Worm (Caenorhabditis elegans) whole organism, L4 larva: ENCODE measurements around the gene D1025.10.
A peak's percentile ranks its signal among the peaks of the same experiment; 100 is the strongest.

Source experiments
- F10B5.3 ChIP-seq: sonication (generic microtip); optimal IDR thresholded peaks from 2 replicates; lab custom pipeline; 2016; ENCODE audit warnings: mild to moderate bottlenecking, missing genetic modification characterization, missing compliant biosample characterization
- aha-1 ChIP-seq: fragments of 150-350 bp; peaks from one replicate; lab custom pipeline; 2014; ENCODE audit warnings: missing biosample characterization, missing genetic modification characterization
- ama-1 ChIP-seq: fragments of 150-350 bp; optimal IDR thresholded peaks from 2 replicates; lab custom pipeline; 2014; ENCODE audit warnings: inconsistent platforms, mixed read lengths
- attf-4 ChIP-seq: sonication (generic microtip); optimal IDR thresholded peaks from 3 replicates; lab custom pipeline; 2017; ENCODE audit warnings: missing biosample characterization, missing genetic modification characterization
- ceh-82 ChIP-seq: sonication (generic microtip); optimal IDR thresholded peaks from 2 replicates; lab custom pipeline; 2017; ENCODE audit warnings: missing biosample characterization, missing genetic modification characterization
- ctbp-1 ChIP-seq: fragments of 200-800 bp; sonication (Bioruptor generic); IDR thresholded peaks from 2 replicates; pipeline ENCODE4 v1.3.6; 2022; ENCODE audit warnings: missing genetic modification reagents, missing genetic modification characterization, missing compliant biosample characterization
- daf-12 ChIP-seq: fragments of 150-350 bp; optimal IDR thresholded peaks from 2 replicates; lab custom pipeline; 2014; ENCODE audit warnings: missing biosample characterization, missing genetic modification reagents, missing genetic modification characterization
- daf-16 ChIP-seq, 3 experiments: sonication (generic microtip); optimal IDR thresholded peaks; 2 replicates each; lab custom pipeline; 2016 to 2017; ENCODE audit warnings: missing genetic modification characterization in 3 of 3, missing genetic modification reagents in 3 of 3, mild to moderate bottlenecking in 2 of 3, missing compliant biosample characterization in 2 of 3, missing biosample characterization in 1 of 3, moderate library complexity in 1 of 3
- daf-8 ChIP-seq: fragments of 200-800 bp; sonication (Bioruptor generic); IDR thresholded peaks from 2 replicates; pipeline ENCODE4 v1.3.6; 2022; ENCODE audit warnings: missing genetic modification characterization, missing compliant biosample characterization
- dmd-6 ChIP-seq: fragments of 200-800 bp; sonication (Bioruptor generic); IDR thresholded peaks from 2 replicates; pipeline ENCODE4 v1.3.6; 2022; ENCODE audit warnings: missing genetic modification reagents, missing genetic modification characterization, missing compliant biosample characterization
- duxl-1 ChIP-seq: sonication (generic microtip); optimal IDR thresholded peaks from 2 replicates; lab custom pipeline; 2016; ENCODE audit warnings: mild to moderate bottlenecking, missing genetic modification characterization, moderate library complexity, missing compliant biosample characterization; ENCODE audit not compliant: poor library complexity
- dve-1 ChIP-seq: sonication (generic microtip); optimal IDR thresholded peaks from 2 replicates; lab custom pipeline; 2017; ENCODE audit warnings: antibody characterized with exemption, mild to moderate bottlenecking, missing genetic modification characterization, missing compliant biosample characterization; ENCODE audit not compliant: insufficient read depth
- hif-1 ChIP-seq, 2 experiments: sonication (generic microtip); optimal IDR thresholded peaks; 2 replicates each; lab custom pipeline; 2016 to 2017; ENCODE audit warnings: missing compliant biosample characterization in 2 of 2, missing genetic modification characterization in 2 of 2, missing genetic modification reagents in 2 of 2, missing genotype in 2 of 2, mild to moderate bottlenecking in 1 of 2
- hlh-11 ChIP-seq: fragments of 200-800 bp; sonication (Bioruptor generic); optimal IDR thresholded peaks from 2 replicates; lab custom pipeline; 2018; ENCODE audit warnings: mild to moderate bottlenecking, missing genetic modification characterization, missing compliant biosample characterization
- hlh-30 ChIP-seq: sonication (generic microtip); optimal IDR thresholded peaks from 2 replicates; lab custom pipeline; 2017; ENCODE audit warnings: antibody characterized with exemption, mild to moderate bottlenecking, missing genetic modification characterization, missing compliant biosample characterization; ENCODE audit not compliant: insufficient read depth
- hmg-1.1 ChIP-seq: fragments of 200-800 bp; sonication (Bioruptor generic); IDR thresholded peaks from 2 replicates; pipeline ENCODE4 v1.3.6; 2022; ENCODE audit warnings: missing genetic modification reagents, missing genetic modification characterization, missing compliant biosample characterization
- jun-1 ChIP-seq: fragments of 150-350 bp; optimal IDR thresholded peaks from 2 replicates; lab custom pipeline; 2014; ENCODE audit warnings: missing biosample characterization, missing genetic modification reagents, missing genetic modification characterization
- lin-15B ChIP-seq: fragments of 150-350 bp; sonication (generic microtip); optimal IDR thresholded peaks from 3 replicates; lab custom pipeline; 2014; ENCODE audit warnings: missing biosample characterization, missing genetic modification characterization
- lin-29 ChIP-seq: fragments of 200-800 bp; sonication (Bioruptor generic); IDR thresholded peaks from 2 replicates; pipeline ENCODE4 v1.3.6; 2022; ENCODE audit warnings: missing genetic modification reagents, missing genetic modification characterization, missing compliant biosample characterization
- lin-38 ChIP-seq: fragments of 200-800 bp; sonication (Bioruptor generic); IDR thresholded peaks from 2 replicates; pipeline ENCODE4 v1.3.6; 2022; ENCODE audit warnings: missing genetic modification reagents, missing genetic modification characterization, missing compliant biosample characterization
- madf-5 ChIP-seq, 2 experiments: fragments of 200-800 bp; sonication (Bioruptor generic); IDR thresholded peaks; 2 replicates each; pipeline ENCODE4 v1.3.6; 2022; ENCODE audit warnings: missing compliant biosample characterization in 2 of 2, missing genetic modification characterization in 2 of 2
- mdl-1 ChIP-seq, 2 experiments: fragments of 150-350 bp in 1 of 2; sonication (generic microtip) in 1 of 2; optimal IDR thresholded peaks; 2 replicates each; lab custom pipeline; 2014 to 2017; ENCODE audit warnings: missing biosample characterization in 2 of 2, missing genetic modification characterization in 2 of 2
- mes-2 ChIP-seq: sonication (generic microtip); optimal IDR thresholded peaks from 2 replicates; lab custom pipeline; 2016; ENCODE audit warnings: missing genotype, mild to moderate bottlenecking, missing genetic modification characterization, missing compliant biosample characterization; ENCODE audit not compliant: poor library complexity, severe bottlenecking
- mxl-2 ChIP-seq: fragments of 200-800 bp; sonication (Bioruptor generic); conservative IDR thresholded peaks from 2 replicates; pipeline ENCODE4 v1.3.6; 2022; ENCODE audit warnings: missing genetic modification reagents, missing genetic modification characterization, missing compliant biosample characterization
- mxl-3 ChIP-seq: fragments of 200-800 bp; sonication (Bioruptor generic); optimal IDR thresholded peaks from 2 replicates; lab custom pipeline; 2018; ENCODE audit warnings: mild to moderate bottlenecking, missing genetic modification characterization, missing compliant biosample characterization
- nhr-10 ChIP-seq: fragments of 150-350 bp; optimal IDR thresholded peaks from 2 replicates; lab custom pipeline; 2014; ENCODE audit warnings: missing biosample characterization, missing genetic modification characterization
- nhr-11 ChIP-seq: fragments of 150-350 bp; optimal IDR thresholded peaks from 2 replicates; lab custom pipeline; 2014; ENCODE audit warnings: missing biosample characterization, missing genetic modification characterization
- nhr-237 ChIP-seq: sonication (generic microtip); optimal IDR thresholded peaks from 2 replicates; lab custom pipeline; 2017; ENCODE audit warnings: missing biosample characterization, missing genetic modification characterization
- nhr-25 ChIP-seq: sonication (generic microtip); optimal IDR thresholded peaks from 2 replicates; lab custom pipeline; 2017; ENCODE audit warnings: missing genetic modification characterization, mild to moderate bottlenecking, missing compliant biosample characterization, antibody characterized with exemption, moderate library complexity, borderline replicate concordance; ENCODE audit not compliant: insufficient read depth
- nhr-28 ChIP-seq: fragments of 150-350 bp; optimal IDR thresholded peaks from 2 replicates; lab custom pipeline; 2014; ENCODE audit warnings: missing biosample characterization, missing genetic modification characterization
- nhr-48 ChIP-seq: sonication (generic microtip); optimal IDR thresholded peaks from 2 replicates; lab custom pipeline; 2016; ENCODE audit warnings: mild to moderate bottlenecking, missing genetic modification characterization, missing compliant biosample characterization
- nhr-6 ChIP-seq: fragments of 150-350 bp; optimal IDR thresholded peaks from 2 replicates; lab custom pipeline; 2014; ENCODE audit warnings: missing biosample characterization, missing genetic modification characterization
- nhr-77 ChIP-seq: fragments of 150-350 bp; optimal IDR thresholded peaks from 2 replicates; lab custom pipeline; 2014; ENCODE audit warnings: missing biosample characterization, missing genetic modification characterization
- pqm-1 ChIP-seq: sonication (generic microtip); optimal IDR thresholded peaks from 2 replicates; lab custom pipeline; 2017; ENCODE audit warnings: missing biosample characterization, missing genetic modification characterization
- snpc-4 ChIP-seq: fragments of 150-350 bp; optimal IDR thresholded peaks from 2 replicates; lab custom pipeline; 2014; ENCODE audit warnings: missing biosample characterization, missing genetic modification characterization
- tra-1 ChIP-seq: fragments of 200-800 bp; sonication (Bioruptor generic); IDR thresholded peaks from 2 replicates; pipeline ENCODE4 v1.3.6; 2022; ENCODE audit warnings: missing genetic modification reagents, missing genetic modification characterization, missing compliant biosample characterization
- unc-39 ChIP-seq: sonication (generic microtip); optimal IDR thresholded peaks from 2 replicates; lab custom pipeline; 2017; ENCODE audit warnings: missing biosample characterization, missing genetic modification characterization
- unc-62 ChIP-seq, 3 experiments: fragments of 150-350 bp in 1 of 3; sonication (generic microtip); optimal IDR thresholded peaks in 2 of 3; peaks in 1 of 3; 1 replicate in 1 of 3; 2 replicates in 2 of 3; lab custom pipeline; 2014 to 2017; ENCODE audit warnings: missing biosample characterization in 3 of 3, missing genetic modification characterization in 3 of 3, missing genetic modification reagents in 3 of 3, missing genotype in 1 of 3
- zag-1 ChIP-seq: fragments of 150-350 bp; optimal IDR thresholded peaks from 2 replicates; lab custom pipeline; 2014; ENCODE audit warnings: missing biosample characterization, missing genetic modification characterization
- zfp-3 ChIP-seq: fragments of 200-800 bp; sonication (Bioruptor generic); conservative IDR thresholded peaks from 2 replicates; pipeline ENCODE4 v1.3.6; 2022; ENCODE audit warnings: missing genetic modification reagents, missing genetic modification characterization, missing compliant biosample characterization
- zip-2 ChIP-seq: fragments of 150-350 bp; optimal IDR thresholded peaks from 2 replicates; lab custom pipeline; 2014; ENCODE audit warnings: missing biosample characterization, missing genetic modification characterization

The D1025.10 gene

ce11 chrX:14557352-14557935 lies 40.8 kb downstream of the D1025.10 start (continued):
- TF ChIP-seq madf-5 (GFP tag; IDR thresholded peaks at IDR 0.05; lab: Robert Waterston, UW) (no peak), daf-12 (tag; lab: Kevin White, UChicago) (no peak), zfp-3 (GFP tag; lab: Robert Waterston, UW) (no peak), duxl-1 (tag; lab: Kevin White, UChicago) (no peak), ama-1 (no peak), zip-2 (tag; lab: Kevin White, UChicago) (no peak), snpc-4 (tag; lab: Kevin White, UChicago) (no peak), nhr-11 (no peak), daf-8 (no peak), nhr-48 (peak; percentile 5), unc-39 (tag; lab: Kevin White, UChicago) (no peak), lin-29 (GFP tag; lab: Robert Waterston, UW) (no peak), mxl-3 (GFP tag; lab: Kevin White, UChicago) (peak; percentile 1), ctbp-1 (GFP tag; lab: Robert Waterston, UW) (peak; percentile 80), daf-16 (GFP tag; optimal IDR thresholded peaks at IDR 0.05; lab: Kevin White, UChicago) (no peak), daf-16 (tag; optimal IDR thresholded peaks at IDR 0.05; lab: Kevin White, UChicago) (no peak), tra-1 (GFP tag; lab: Robert Waterston, UW) (no peak; the same call in 1 of the 2 replicates), zag-1 (tag; lab: Kevin White, UChicago) (no peak), nhr-237 (tag; lab: Kevin White, UChicago) (no peak), nhr-10 (tag; lab: Kevin White, UChicago) (no peak), aha-1 (tag; lab: Kevin White, UChicago) (peak; percentile 96), nhr-77 (tag; lab: Kevin White, UChicago) (no peak), attf-4 (tag; lab: Kevin White, UChicago) (no peak), mdl-1 (tag; optimal IDR thresholded peaks at IDR 0.05; lab: Kevin White, UChicago) (peak in 1 of 2 experiments; percentile 79), nhr-25 (tag; lab: Kevin White, UChicago) (no peak)
- TF ChIP-seq, all 104 proteins: peak for 22

ce11 chrX:14557936-14558554 lies 41.4 kb downstream of the D1025.10 start, which contains the start of gene nhr-3:
Gene nhr-3 (plus strand): TSS chrX:14558504.
- TF ChIP-seq hmg-1.1 (GFP tag; lab: Robert Waterston, UW) (no peak), attf-4 (tag; lab: Kevin White, UChicago) (no peak), lin-15B (no peak), lin-38 (GFP tag; lab: Robert Waterston, UW) (no peak), F10B5.3 (tag; lab: Kevin White, UChicago) (no peak), aha-1 (tag; lab: Kevin White, UChicago) (peak; percentile 58), nhr-77 (tag; lab: Kevin White, UChicago) (peak; percentile 38), duxl-1 (tag; lab: Kevin White, UChicago) (no peak), mxl-2 (no peak), nhr-6 (tag; lab: Kevin White, UChicago) (peak; percentile 8), hlh-11 (tag; lab: Kevin White, UChicago) (peak; percentile 56), unc-62 (GFP tag; optimal IDR thresholded peaks at IDR 0.05 in 1 of 2; lab: Kevin White, UChicago) (peak in 1 of 2 experiments; percentile 99), unc-62 (tag; optimal IDR thresholded peaks at IDR 0.05; lab: Kevin White, UChicago) (no peak), pqm-1 (tag; lab: Kevin White, UChicago) (peak; percentile 65), hlh-30 (tag; lab: Kevin White, UChicago) (peak; percentile 79), nhr-10 (tag; lab: Kevin White, UChicago) (peak; percentile 26), nhr-48 (peak; percentile 36), ceh-82 (no peak), nhr-28 (tag; lab: Kevin White, UChicago) (peak; percentile 93), hif-1 (tag; optimal IDR thresholded peaks at IDR 0.05; lab: Kevin White, UChicago) (peak in 1 of 2 experiments; percentile 9), daf-16 (GFP tag; optimal IDR thresholded peaks at IDR 0.05; lab: Kevin White, UChicago) (no peak), daf-16 (tag; optimal IDR thresholded peaks at IDR 0.05; lab: Kevin White, UChicago) (peak; percentile 48), jun-1 (tag; lab: Kevin White, UChicago) (peak; percentile 17), dve-1 (tag; lab: Kevin White, UChicago) (peak; percentile 51), dmd-6 (GFP tag; lab: Robert Waterston, UW) (peak; percentile 75), mes-2 (tag; lab: Kevin White, UChicago) (peak; percentile 26)
